Fruit fly (Drosophila melanogaster) whole organism, prepupa: Measurements from ENCODE around the gene rdgA.

Source experiments
- Blimp-1 ChIP-seq: fragments of 200-800 bp; sonication (Bioruptor generic); optimal IDR thresholded peaks from 3 replicates; lab custom pipeline; 2017; ENCODE audit warnings: missing biosample characterization, missing genetic modification characterization, mild to moderate bottlenecking, moderate library complexity, missing genetic modification reagents
- CG10631 ChIP-seq: fragments of 200-800 bp; sonication (Bioruptor generic); optimal IDR thresholded peaks from 2 replicates; lab custom pipeline; 2016; ENCODE audit warnings: missing biosample characterization, missing genetic modification characterization
- CG10669 ChIP-seq: fragments of 200-800 bp; sonication (Bioruptor generic); optimal IDR thresholded peaks from 3 replicates; lab custom pipeline; 2018; ENCODE audit warnings: missing biosample characterization, mild to moderate bottlenecking, missing genetic modification characterization, moderate library complexity
- CG11294 ChIP-seq: fragments of 200-800 bp; sonication (Bioruptor generic); IDR thresholded peaks from 2 replicates; pipeline ENCODE4 v1.3.6; 2022; ENCODE audit warnings: missing biosample characterization, missing genetic modification characterization
- CG1621 ChIP-seq: fragments of 200-800 bp; sonication (Bioruptor generic); optimal IDR thresholded peaks from 3 replicates; lab custom pipeline; 2018; ENCODE audit warnings: missing biosample characterization, mild to moderate bottlenecking, missing genetic modification characterization
- CG16779 ChIP-seq: fragments of 200-800 bp; sonication (Bioruptor generic); optimal IDR thresholded peaks from 3 replicates; lab custom pipeline; 2017; ENCODE audit warnings: missing biosample characterization, mild to moderate bottlenecking, missing genetic modification characterization
- CG32006 ChIP-seq: fragments of 200-800 bp; sonication (Bioruptor generic); optimal IDR thresholded peaks from 3 replicates; lab custom pipeline; 2017; ENCODE audit warnings: missing biosample characterization, mild to moderate bottlenecking, missing genetic modification characterization
- CG34406 ChIP-seq: fragments of 200-800 bp; sonication (Bioruptor generic); optimal IDR thresholded peaks from 3 replicates; lab custom pipeline; 2016; ENCODE audit warnings: missing biosample characterization, missing genetic modification characterization
- CG3919 ChIP-seq: fragments of 200-800 bp; sonication (Bioruptor generic); optimal IDR thresholded peaks from 3 replicates; lab custom pipeline; 2016; ENCODE audit warnings: missing biosample characterization, missing genetic modification characterization
- CG4318 ChIP-seq: fragments of 200-800 bp; sonication (Bioruptor generic); optimal IDR thresholded peaks from 3 replicates; lab custom pipeline; 2017; ENCODE audit warnings: missing biosample characterization, mild to moderate bottlenecking, missing genetic modification characterization
- CG6163 ChIP-seq: fragments of 200-800 bp; sonication (Bioruptor generic); IDR thresholded peaks from 3 replicates; pipeline ENCODE4 v1.3.6; 2022; ENCODE audit warnings: missing biosample characterization, missing genetic modification characterization
- CG6276 ChIP-seq: fragments of 200-800 bp; sonication (Bioruptor generic); optimal IDR thresholded peaks from 2 replicates; lab custom pipeline; 2017; ENCODE audit warnings: missing biosample characterization, mild to moderate bottlenecking, missing genetic modification characterization
- CG6854 ChIP-seq: fragments of 200-800 bp; sonication (Bioruptor generic); optimal IDR thresholded peaks from 2 replicates; lab custom pipeline; 2017; ENCODE audit warnings: missing biosample characterization, mild to moderate bottlenecking, missing genetic modification characterization
- CG7368 ChIP-seq: fragments of 200-800 bp; sonication (Bioruptor generic); optimal IDR thresholded peaks from 3 replicates; lab custom pipeline; 2016; ENCODE audit warnings: missing biosample characterization, missing genetic modification characterization
- CG8119 ChIP-seq: fragments of 200-800 bp; sonication (Bioruptor generic); IDR thresholded peaks from 3 replicates; pipeline ENCODE4 v1.3.6; 2022; ENCODE audit warnings: missing biosample characterization, missing genetic modification characterization
- CG8632 ChIP-seq: fragments of 200-800 bp; sonication (Bioruptor generic); optimal IDR thresholded peaks from 3 replicates; lab custom pipeline; 2016; ENCODE audit warnings: missing biosample characterization, missing genetic modification characterization
- CG9139 ChIP-seq: fragments of 200-800 bp; sonication (Bioruptor generic); optimal IDR thresholded peaks from 3 replicates; lab custom pipeline; 2017; ENCODE audit warnings: missing biosample characterization, mild to moderate bottlenecking, missing genetic modification characterization
- Eip75B ChIP-seq: fragments of 200-800 bp; sonication (Bioruptor generic); optimal IDR thresholded peaks from 3 replicates; lab custom pipeline; 2016; ENCODE audit warnings: missing biosample characterization, missing genetic modification characterization
- Ets21C ChIP-seq: fragments of 200-800 bp; sonication (Bioruptor generic); optimal IDR thresholded peaks from 3 replicates; lab custom pipeline; 2016; ENCODE audit warnings: missing biosample characterization, missing genetic modification characterization
- Ets96B ChIP-seq: fragments of 200-800 bp; optimal IDR thresholded peaks from 2 replicates; lab custom pipeline; 2019; ENCODE audit warnings: missing biosample characterization, mild to moderate bottlenecking, missing genetic modification characterization, moderate library complexity
- Gug ChIP-seq: fragments of 200-800 bp; sonication (Bioruptor generic); IDR thresholded peaks from 2 replicates; pipeline ENCODE4 v1.3.6; 2022; ENCODE audit warnings: missing biosample characterization, missing genetic modification characterization
- Hr38 ChIP-seq: sonication (Bioruptor generic); optimal IDR thresholded peaks from 2 replicates; lab custom pipeline; 2016; ENCODE audit warnings: missing biosample characterization, missing genetic modification characterization
- Hr39 ChIP-seq: fragments of 200-800 bp; sonication (Bioruptor generic); optimal IDR thresholded peaks from 2 replicates; lab custom pipeline; 2016; ENCODE audit warnings: missing biosample characterization, missing genetic modification characterization
- Hr4 ChIP-seq: fragments of 200-800 bp; sonication (Bioruptor generic); optimal IDR thresholded peaks from 3 replicates; lab custom pipeline; 2016; ENCODE audit warnings: missing biosample characterization, missing genetic modification characterization
- Lpt ChIP-seq: fragments of 200-800 bp; sonication (Bioruptor generic); optimal IDR thresholded peaks from 3 replicates; lab custom pipeline; 2016; ENCODE audit warnings: missing biosample characterization, missing genetic modification characterization
- Met ChIP-seq: fragments of 200-800 bp; sonication (Bioruptor generic); optimal IDR thresholded peaks from 3 replicates; lab custom pipeline; 2016; ENCODE audit warnings: missing biosample characterization, missing genetic modification characterization
- OdsH ChIP-seq: fragments of 200-800 bp; sonication (Bioruptor generic); optimal IDR thresholded peaks from 3 replicates; lab custom pipeline; 2016; ENCODE audit warnings: missing biosample characterization, missing genetic modification characterization
- Smox ChIP-seq: fragments of 200-800 bp; sonication (Bioruptor generic); optimal IDR thresholded peaks from 3 replicates; lab custom pipeline; 2016; ENCODE audit warnings: missing biosample characterization, missing genetic modification characterization
- Sox102F ChIP-seq: fragments of 200-800 bp; sonication (Bioruptor generic); optimal IDR thresholded peaks from 2 replicates; lab custom pipeline; 2016; ENCODE audit warnings: missing biosample characterization, mild to moderate bottlenecking, missing genetic modification characterization
- Sox14 ChIP-seq: fragments of 200-800 bp; sonication (Bioruptor generic); optimal IDR thresholded peaks from 3 replicates; lab custom pipeline; 2016; ENCODE audit warnings: missing biosample characterization, missing genetic modification characterization
- Sox15 ChIP-seq: fragments of 200-800 bp; sonication (Bioruptor generic); optimal IDR thresholded peaks from 3 replicates; lab custom pipeline; 2016; ENCODE audit warnings: missing biosample characterization, missing genetic modification characterization
- achi ChIP-seq: fragments of 200-800 bp; sonication (Bioruptor generic); optimal IDR thresholded peaks from 3 replicates; lab custom pipeline; 2016; ENCODE audit warnings: missing biosample characterization, missing genetic modification characterization
- acj6 ChIP-seq: fragments of 200-800 bp; sonication (Bioruptor generic); optimal IDR thresholded peaks from 3 replicates; lab custom pipeline; 2016; ENCODE audit warnings: missing biosample characterization, missing genetic modification characterization
- cyc ChIP-seq: fragments of 200-800 bp; sonication (Bioruptor generic); optimal IDR thresholded peaks from 3 replicates; lab custom pipeline; 2016; ENCODE audit warnings: missing biosample characterization, missing genetic modification characterization
- dac ChIP-seq: fragments of 200-800 bp; sonication (Bioruptor generic); optimal IDR thresholded peaks from 2 replicates; lab custom pipeline; 2017; ENCODE audit warnings: missing biosample characterization, mild to moderate bottlenecking, missing genetic modification characterization
- dsx ChIP-seq: fragments of 200-800 bp; optimal IDR thresholded peaks from 3 replicates; lab custom pipeline; 2019; ENCODE audit warnings: missing biosample characterization, mild to moderate bottlenecking, missing genetic modification characterization, moderate library complexity; ENCODE audit not compliant: poor library complexity, severe bottlenecking
- eg ChIP-seq: fragments of 200-800 bp; sonication (Bioruptor generic); IDR thresholded peaks from 3 replicates; pipeline ENCODE4 v1.3.6; 2022; ENCODE audit warnings: missing biosample characterization, missing genetic modification characterization
- esn ChIP-seq: fragments of 200-800 bp; sonication (Bioruptor generic); optimal IDR thresholded peaks from 2 replicates; lab custom pipeline; 2016; ENCODE audit warnings: missing biosample characterization, mild to moderate bottlenecking, missing genetic modification characterization, moderate library complexity
- fd59A ChIP-seq: fragments of 200-800 bp; sonication (Bioruptor generic); optimal IDR thresholded peaks from 2 replicates; lab custom pipeline; 2017; ENCODE audit warnings: missing biosample characterization, mild to moderate bottlenecking, missing genetic modification characterization, missing genetic modification reagents
- fd85E ChIP-seq: fragments of 200-800 bp; sonication (Bioruptor generic); optimal IDR thresholded peaks from 3 replicates; lab custom pipeline; 2016; ENCODE audit warnings: missing biosample characterization, missing genetic modification characterization
- lz ChIP-seq: fragments of 200-800 bp; sonication (Bioruptor generic); optimal IDR thresholded peaks from 3 replicates; lab custom pipeline; 2016; ENCODE audit warnings: missing biosample characterization, missing genetic modification characterization
- salr ChIP-seq, 2 experiments: fragments of 200-800 bp; sonication (Bioruptor generic); optimal IDR thresholded peaks; 3 replicates each; lab custom pipeline; 2016 to 2018; ENCODE audit warnings: missing biosample characterization in 2 of 2, missing genetic modification characterization in 2 of 2, mild to moderate bottlenecking in 1 of 2
- spab ChIP-seq: fragments of 200-800 bp; sonication (Bioruptor generic); optimal IDR thresholded peaks from 2 replicates; lab custom pipeline; 2017; ENCODE audit warnings: missing biosample characterization, mild to moderate bottlenecking, missing genetic modification characterization, missing genetic modification reagents
- ss ChIP-seq, 2 experiments: fragments of 200-800 bp; sonication (Bioruptor generic); optimal IDR thresholded peaks; 2 replicates in 1 of 2; 3 replicates in 1 of 2; lab custom pipeline; 2017 to 2018; ENCODE audit warnings: mild to moderate bottlenecking in 2 of 2, missing biosample characterization in 2 of 2, missing genetic modification characterization in 2 of 2, moderate library complexity in 1 of 2
- svp ChIP-seq: fragments of 200-800 bp; sonication (Bioruptor generic); peaks from one replicate; lab custom pipeline; 2016; ENCODE audit warnings: missing biosample characterization, missing genetic modification characterization
- topi ChIP-seq: fragments of 200-800 bp; sonication (Bioruptor generic); optimal IDR thresholded peaks from 3 replicates; lab custom pipeline; 2016; ENCODE audit warnings: missing biosample characterization, missing genetic modification characterization
- vri ChIP-seq: fragments of 200-800 bp; sonication (Bioruptor generic); optimal IDR thresholded peaks from 3 replicates; lab custom pipeline; 2016; ENCODE audit warnings: missing biosample characterization, mild to moderate bottlenecking, missing genetic modification characterization

Gene rdgA

dm6 chrX:8893378-8893912, 13.4 kb upstream of the rdgA start:
- TF ChIP-seq CG34406 (peak; percentile 38), Smox (GFP tag; lab: Kevin White, UChicago) (no peak), CG6854 (GFP tag; lab: Kevin White, UChicago) (peak; percentile 6), Met (GFP tag; lab: Kevin White, UChicago) (peak; percentile 29), CG8119 (0 out of 3 replicates have a peak, but pooled peaks have one; percentile 15), CG32006 (GFP tag; lab: Kevin White, UChicago) (peak; percentile 0), Blimp-1 (GFP tag; lab: Kevin White, UChicago) (peak; percentile 97), acj6 (GFP tag; lab: Kevin White, UChicago) (no peak), svp (GFP tag; lab: Kevin White, UChicago) (peak; percentile 71), CG10631 (peak; percentile 3)
- TF ChIP-seq, all 60 proteins: peak for 8

DNA sequence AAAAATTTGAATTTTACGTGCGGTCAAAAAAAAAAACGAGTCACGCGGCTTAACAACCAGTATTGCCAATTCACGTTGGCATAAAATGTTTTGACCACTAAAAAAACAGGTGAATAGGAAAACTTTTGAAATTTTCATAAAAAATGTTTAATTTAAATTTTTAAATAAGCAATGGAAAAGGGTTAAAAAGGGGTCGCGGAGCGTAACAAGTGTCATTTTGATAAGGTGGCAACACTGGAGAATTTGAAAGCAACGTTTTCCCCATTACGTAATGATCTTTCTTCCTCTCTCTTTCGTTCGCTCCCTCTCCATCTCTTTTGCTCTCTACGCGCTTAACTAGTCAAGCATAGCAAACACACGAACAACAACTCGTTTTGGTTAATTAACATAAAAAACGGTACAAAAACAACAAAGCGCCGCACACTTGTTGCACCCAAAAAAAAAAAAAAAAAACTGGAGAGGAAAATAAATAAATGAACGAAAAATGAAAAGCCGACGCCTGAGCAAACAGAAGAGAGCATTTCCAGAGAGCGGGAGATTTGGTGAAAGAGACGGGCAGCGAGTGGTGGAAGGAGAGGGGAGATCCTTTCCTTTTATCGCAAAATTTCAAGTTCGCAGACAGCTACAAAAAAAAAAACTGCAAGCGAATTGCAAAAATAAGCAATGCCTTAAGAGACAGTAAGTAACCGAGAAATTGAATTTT, 12.4 kb upstream of the rdgA start:
- TF ChIP-seq dac (GFP tag; lab: Kevin White, UChicago) (peak; percentile 68), CG7368 (peak; percentile 54), CG6163 (GFP tag; lab: Robert Waterston, UW) (peak; percentile 82), Ets96B (tag; lab: Kevin White, UChicago) (peak; percentile 6), CG6276 (peak; percentile 91), Met (GFP tag; lab: Kevin White, UChicago) (peak; percentile 83), Smox (GFP tag; lab: Kevin White, UChicago) (peak; percentile 85), ss (GFP tag; optimal IDR thresholded peaks at IDR 0.05; lab: Kevin White, UChicago) (peak; percentile 7 to 17), dsx (GFP tag; lab: Kevin White, UChicago) (no peak), lz (GFP tag; lab: Kevin White, UChicago) (peak; percentile 85), vri (peak; percentile 95), CG10669 (GFP tag; lab: Kevin White, UChicago) (peak; percentile 26), fd85E (peak; percentile 26), eg (GFP tag; lab: Robert Waterston, UW) (peak; percentile 86), Eip75B (GFP tag; lab: Kevin White, UChicago) (peak; percentile 70), CG9139 (GFP tag; lab: Kevin White, UChicago) (peak; percentile 11), Lpt (GFP tag; lab: Kevin White, UChicago) (peak; percentile 74), svp (GFP tag; lab: Kevin White, UChicago) (peak; percentile 90), topi (peak; percentile 86), spab (GFP tag; lab: Kevin White, UChicago) (peak; percentile 18), fd59A (GFP tag; lab: Kevin White, UChicago) (no peak), Gug (peak; percentile 63), CG11294 (GFP tag; lab: Robert Waterston, UW) (peak; percentile 58; the same call in 1 of the 2 replicates), Sox102F (GFP tag; lab: Kevin White, UChicago) (peak; percentile 85), Hr38 (no peak), Blimp-1 (GFP tag; lab: Kevin White, UChicago) (peak; percentile 44), Ets21C (GFP tag; lab: Kevin White, UChicago) (peak; percentile 66), CG8632 (peak; percentile 68), OdsH (peak; percentile 79), Hr4 (peak; percentile 88), esn (peak; percentile 85), CG6854 (GFP tag; lab: Kevin White, UChicago) (peak; percentile 45), salr (GFP tag; optimal IDR thresholded peaks at IDR 0.05; lab: Kevin White, UChicago) (peak in 1 of 2 experiments; percentile 48), CG16779 (tag; lab: Kevin White, UChicago) (peak; percentile 39), Sox15 (GFP tag; lab: Kevin White, UChicago) (peak; percentile 45), CG4318 (peak; percentile 82), CG3919 (GFP tag; lab: Kevin White, UChicago) (peak; percentile 68), CG8119 (peak; percentile 90), CG10631 (peak; percentile 63), achi (GFP tag; lab: Kevin White, UChicago) (peak; percentile 74), CG1621 (tag; lab: Kevin White, UChicago) (peak; percentile 25), Hr39 (GFP tag; lab: Kevin White, UChicago) (peak; percentile 76), Sox14 (peak; percentile 77), cyc (GFP tag; lab: Kevin White, UChicago) (peak; percentile 71)
